Worm (Caenorhabditis elegans) whole organism, L4 larva: Measurements from ENCODE around the gene mex-6.

Experiments used
- D1046.2 ChIP-seq: fragments of 200-800 bp; sonication (Bioruptor generic); IDR thresholded peaks from 2 replicates; pipeline ENCODE4 v1.3.6; 2022; ENCODE audit warnings: missing genetic modification characterization, missing compliant biosample characterization
- F10B5.3 ChIP-seq: sonication (generic microtip); optimal IDR thresholded peaks from 2 replicates; lab custom pipeline; 2016; ENCODE audit warnings: mild to moderate bottlenecking, missing genetic modification characterization, missing compliant biosample characterization
- F44E2.7 ChIP-seq: fragments of 200-800 bp; sonication (Bioruptor generic); IDR thresholded peaks from 2 replicates; pipeline ENCODE4 v2.1.2; 2022; ENCODE audit warnings: missing genetic modification characterization, missing compliant biosample characterization
- T20F7.1 ChIP-seq: fragments of 200-800 bp; sonication (Bioruptor generic); optimal IDR thresholded peaks from 2 replicates; lab custom pipeline; 2018; ENCODE audit warnings: mild to moderate bottlenecking, missing genetic modification characterization, missing compliant biosample characterization
- T26A8.4 ChIP-seq: fragments of 200-800 bp; sonication (Bioruptor generic); IDR thresholded peaks from 2 replicates; pipeline ENCODE4 v1.3.6; 2022; ENCODE audit warnings: missing genetic modification characterization, missing compliant biosample characterization
- Y48G9A.11 ChIP-seq: fragments of 200-800 bp; sonication (Bioruptor generic); IDR thresholded peaks from 2 replicates; pipeline ENCODE4 v1.3.6; 2022; ENCODE audit warnings: missing genetic modification reagents, missing genetic modification characterization, missing compliant biosample characterization
- Y5F2A.4 ChIP-seq: fragments of 200-800 bp; sonication (Bioruptor generic); optimal IDR thresholded peaks from 2 replicates; lab custom pipeline; 2018; ENCODE audit warnings: mild to moderate bottlenecking, missing genetic modification characterization, missing compliant biosample characterization
- ceh-82 ChIP-seq: sonication (generic microtip); optimal IDR thresholded peaks from 2 replicates; lab custom pipeline; 2017; ENCODE audit warnings: missing biosample characterization, missing genetic modification characterization
- cey-2 ChIP-seq: sonication (generic microtip); optimal IDR thresholded peaks from 3 replicates; lab custom pipeline; 2017; ENCODE audit warnings: missing genetic modification characterization, mild to moderate bottlenecking, missing compliant biosample characterization, antibody characterized with exemption, borderline replicate concordance; ENCODE audit not compliant: insufficient read depth
- daf-12 ChIP-seq: fragments of 150-350 bp; optimal IDR thresholded peaks from 2 replicates; lab custom pipeline; 2014; ENCODE audit warnings: missing biosample characterization, missing genetic modification reagents, missing genetic modification characterization
- daf-8 ChIP-seq: fragments of 200-800 bp; sonication (Bioruptor generic); IDR thresholded peaks from 2 replicates; pipeline ENCODE4 v1.3.6; 2022; ENCODE audit warnings: missing genetic modification characterization, missing compliant biosample characterization
- duxl-1 ChIP-seq: sonication (generic microtip); optimal IDR thresholded peaks from 2 replicates; lab custom pipeline; 2016; ENCODE audit warnings: mild to moderate bottlenecking, missing genetic modification characterization, moderate library complexity, missing compliant biosample characterization; ENCODE audit not compliant: poor library complexity
- egl-27 ChIP-seq: sonication (generic microtip); optimal IDR thresholded peaks from 3 replicates; lab custom pipeline; 2017; ENCODE audit warnings: missing biosample characterization, missing genetic modification reagents, missing genetic modification characterization
- fkh-10 ChIP-seq: fragments of 150-350 bp; optimal IDR thresholded peaks from 2 replicates; lab custom pipeline; 2014; ENCODE audit warnings: missing biosample characterization, missing genetic modification reagents, missing genetic modification characterization
- fos-1 ChIP-seq: fragments of 150-350 bp; optimal IDR thresholded peaks from 2 replicates; lab custom pipeline; 2014; ENCODE audit warnings: missing biosample characterization, missing genetic modification characterization
- gei-8 ChIP-seq: fragments of 200-800 bp; sonication (Bioruptor generic); optimal IDR thresholded peaks from 2 replicates; lab custom pipeline; 2018; ENCODE audit warnings: mild to moderate bottlenecking, missing genetic modification characterization, missing compliant biosample characterization
- hlh-11 ChIP-seq: fragments of 200-800 bp; sonication (Bioruptor generic); optimal IDR thresholded peaks from 2 replicates; lab custom pipeline; 2018; ENCODE audit warnings: mild to moderate bottlenecking, missing genetic modification characterization, missing compliant biosample characterization
- hmg-1.1 ChIP-seq: fragments of 200-800 bp; sonication (Bioruptor generic); IDR thresholded peaks from 2 replicates; pipeline ENCODE4 v1.3.6; 2022; ENCODE audit warnings: missing genetic modification reagents, missing genetic modification characterization, missing compliant biosample characterization
- jun-1 ChIP-seq: fragments of 150-350 bp; optimal IDR thresholded peaks from 2 replicates; lab custom pipeline; 2014; ENCODE audit warnings: missing biosample characterization, missing genetic modification reagents, missing genetic modification characterization
- lim-7 ChIP-seq: fragments of 200-800 bp; sonication (Bioruptor generic); IDR thresholded peaks from 2 replicates; pipeline ENCODE4 v1.3.6; 2022; ENCODE audit warnings: missing genetic modification characterization, missing compliant biosample characterization
- lin-1 ChIP-seq: fragments of 200-800 bp; sonication (Bioruptor generic); IDR thresholded peaks from 2 replicates; pipeline ENCODE4 v1.3.6; 2022; ENCODE audit warnings: missing genetic modification reagents, missing genetic modification characterization, missing compliant biosample characterization
- lin-13 ChIP-seq: fragments of 150-350 bp; optimal IDR thresholded peaks from 2 replicates; lab custom pipeline; 2014; ENCODE audit warnings: missing biosample characterization, missing genetic modification reagents, missing genetic modification characterization
- madf-5 ChIP-seq, 2 experiments: fragments of 200-800 bp; sonication (Bioruptor generic); IDR thresholded peaks; 2 replicates each; pipeline ENCODE4 v1.3.6; 2022; ENCODE audit warnings: missing compliant biosample characterization in 2 of 2, missing genetic modification characterization in 2 of 2
- mdl-1 ChIP-seq, 2 experiments: fragments of 150-350 bp in 1 of 2; sonication (generic microtip) in 1 of 2; optimal IDR thresholded peaks; 2 replicates each; lab custom pipeline; 2014 to 2017; ENCODE audit warnings: missing biosample characterization in 2 of 2, missing genetic modification characterization in 2 of 2
- mep-1 ChIP-seq: fragments of 150-350 bp; sonication (generic microtip); optimal IDR thresholded peaks from 3 replicates; lab custom pipeline; 2014; ENCODE audit warnings: missing biosample characterization, missing genetic modification characterization
- mes-2 ChIP-seq: sonication (generic microtip); optimal IDR thresholded peaks from 2 replicates; lab custom pipeline; 2016; ENCODE audit warnings: missing genotype, mild to moderate bottlenecking, missing genetic modification characterization, missing compliant biosample characterization; ENCODE audit not compliant: poor library complexity, severe bottlenecking
- mxl-2 ChIP-seq: fragments of 200-800 bp; sonication (Bioruptor generic); conservative IDR thresholded peaks from 2 replicates; pipeline ENCODE4 v1.3.6; 2022; ENCODE audit warnings: missing genetic modification reagents, missing genetic modification characterization, missing compliant biosample characterization
- nhr-10 ChIP-seq: fragments of 150-350 bp; optimal IDR thresholded peaks from 2 replicates; lab custom pipeline; 2014; ENCODE audit warnings: missing biosample characterization, missing genetic modification characterization
- nhr-102 ChIP-seq: sonication (generic microtip); optimal IDR thresholded peaks from 2 replicates; lab custom pipeline; 2016; ENCODE audit warnings: mild to moderate bottlenecking, missing genetic modification characterization, moderate library complexity, missing compliant biosample characterization
- nhr-111 ChIP-seq: fragments of 200-800 bp; sonication (Bioruptor generic); optimal IDR thresholded peaks from 2 replicates; lab custom pipeline; 2018; ENCODE audit warnings: mild to moderate bottlenecking, missing genetic modification characterization, missing compliant biosample characterization
- nhr-28 ChIP-seq: fragments of 150-350 bp; optimal IDR thresholded peaks from 2 replicates; lab custom pipeline; 2014; ENCODE audit warnings: missing biosample characterization, missing genetic modification characterization
- nhr-41 ChIP-seq: fragments of 200-800 bp; sonication (Bioruptor generic); IDR thresholded peaks from 2 replicates; pipeline ENCODE4 v1.3.6; 2022; ENCODE audit warnings: missing genetic modification reagents, missing genetic modification characterization, missing compliant biosample characterization
- nhr-42 ChIP-seq: fragments of 200-800 bp; sonication (Bioruptor generic); IDR thresholded peaks from 2 replicates; pipeline ENCODE4 v1.3.6; 2022; ENCODE audit warnings: missing genetic modification characterization, missing compliant biosample characterization
- nhr-77 ChIP-seq: fragments of 150-350 bp; optimal IDR thresholded peaks from 2 replicates; lab custom pipeline; 2014; ENCODE audit warnings: missing biosample characterization, missing genetic modification characterization
- pha-4 ChIP-seq, 2 experiments: fragments of 150-350 bp in 1 of 2; fragments of 200-800 bp in 1 of 2; sonication (Bioruptor generic) in 1 of 2; IDR thresholded peaks in 1 of 2; optimal IDR thresholded peaks in 1 of 2; 2 replicates each; pipeline versions ENCODE4 v1.3.6 to Lab custom; 2014 to 2022; ENCODE audit warnings: missing genetic modification characterization in 2 of 2, missing genetic modification reagents in 2 of 2, missing biosample characterization in 1 of 2, missing compliant biosample characterization in 1 of 2
- php-3 ChIP-seq: fragments of 200-800 bp; sonication (Bioruptor generic); IDR thresholded peaks from 2 replicates; pipeline ENCODE4 v1.3.6; 2022; ENCODE audit warnings: missing genetic modification reagents, missing genetic modification characterization, missing compliant biosample characterization
- pqm-1 ChIP-seq: sonication (generic microtip); optimal IDR thresholded peaks from 2 replicates; lab custom pipeline; 2017; ENCODE audit warnings: missing biosample characterization, missing genetic modification characterization
- set-16 ChIP-seq: fragments of 200-800 bp; sonication (Bioruptor generic); IDR thresholded peaks from 2 replicates; pipeline ENCODE4 v1.3.6; 2022; ENCODE audit warnings: missing genetic modification reagents, missing genetic modification characterization, missing compliant biosample characterization
- spr-1 ChIP-seq: sonication (generic microtip); optimal IDR thresholded peaks from 2 replicates; lab custom pipeline; 2016; ENCODE audit warnings: mild to moderate bottlenecking, missing genetic modification characterization, missing compliant biosample characterization
- tra-1 ChIP-seq: fragments of 200-800 bp; sonication (Bioruptor generic); IDR thresholded peaks from 2 replicates; pipeline ENCODE4 v1.3.6; 2022; ENCODE audit warnings: missing genetic modification reagents, missing genetic modification characterization, missing compliant biosample characterization
- unc-130 ChIP-seq: sonication (generic microtip); optimal IDR thresholded peaks from 2 replicates; lab custom pipeline; 2016; ENCODE audit warnings: missing genetic modification reagents, missing genetic modification characterization, missing compliant biosample characterization
- unc-39 ChIP-seq: sonication (generic microtip); optimal IDR thresholded peaks from 2 replicates; lab custom pipeline; 2017; ENCODE audit warnings: missing biosample characterization, missing genetic modification characterization
- vab-7 ChIP-seq: fragments of 200-800 bp; sonication (Bioruptor generic); IDR thresholded peaks from 2 replicates; pipeline ENCODE4 v1.3.6; 2022; ENCODE audit warnings: missing genetic modification reagents, missing genetic modification characterization, missing compliant biosample characterization
- zag-1 ChIP-seq: fragments of 150-350 bp; optimal IDR thresholded peaks from 2 replicates; lab custom pipeline; 2014; ENCODE audit warnings: missing biosample characterization, missing genetic modification characterization

The mex-6 gene

DNA sequence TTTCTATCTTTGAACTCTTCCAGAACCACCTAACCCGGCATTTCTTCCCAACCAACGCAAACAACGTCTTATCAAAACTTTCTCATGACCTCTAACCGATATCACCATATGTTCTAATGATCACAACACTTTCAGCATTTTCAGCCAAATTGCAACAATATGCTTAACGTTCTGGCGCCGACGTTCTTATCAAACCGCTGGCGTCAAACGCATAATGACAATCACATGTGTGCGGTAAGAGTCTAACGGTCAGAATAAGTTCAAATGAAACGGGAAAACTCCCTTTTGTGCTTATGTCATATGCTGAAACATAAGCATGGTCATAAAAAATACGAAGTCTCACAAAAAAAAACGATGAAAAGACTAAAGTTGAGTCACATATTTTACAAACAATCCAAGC, 23.0 kb upstream of the mex-6 start (continued):
- TF ChIP-seq F10B5.3 (tag; lab: Kevin White, UChicago) = no peak
- TF ChIP-seq nhr-102 (tag; lab: Kevin White, UChicago) = peak; percentile 83
- TF ChIP-seq mdl-1 (tag; optimal IDR thresholded peaks at IDR 0.05; lab: Kevin White, UChicago) = peak in 1 of 2 experiments; percentile 25
- peak; percentile 53 for TF ChIP-seq jun-1 (tag; lab: Kevin White, UChicago)
- peak; percentile 79 for TF ChIP-seq nhr-77
- no peak for TF ChIP-seq hmg-1.1
- no peak for TF ChIP-seq madf-5 (GFP tag; IDR thresholded peaks at IDR 0.05; lab: Robert Waterston, UW)
- peak; percentile 24 for TF ChIP-seq nhr-10
- no peak for TF ChIP-seq pha-4 (GFP tag; IDR thresholded peaks at IDR 0.05; lab: Robert Waterston, UW)
- TF ChIP-seq pha-4 (tag; optimal IDR thresholded peaks at IDR 0.05; lab: Kevin White, UChicago) = peak; percentile 44
- peak; percentile 91 for TF ChIP-seq php-3 (GFP tag; lab: Robert Waterston, UW)
- no peak for TF ChIP-seq unc-39 (tag; lab: Kevin White, UChicago)
- TF ChIP-seq set-16 (GFP tag; lab: Robert Waterston, UW) = no peak
- TF ChIP-seq nhr-28 (tag; lab: Kevin White, UChicago) = peak; percentile 92
- TF ChIP-seq egl-27 (tag; lab: Kevin White, UChicago) = no peak
- no peak for TF ChIP-seq cey-2
- peak; percentile 95 for TF ChIP-seq hlh-11 (tag; lab: Kevin White, UChicago)
- TF ChIP-seq unc-130 = no peak
- no peak for TF ChIP-seq duxl-1 (tag; lab: Kevin White, UChicago)
- no peak for TF ChIP-seq T26A8.4
- no peak for TF ChIP-seq daf-8
- TF ChIP-seq nhr-111 (GFP tag; lab: Kevin White, UChicago) = no peak
- peak; percentile 81 for TF ChIP-seq pqm-1
- no peak for TF ChIP-seq vab-7
- TF ChIP-seq lin-1 (GFP tag; lab: Robert Waterston, UW) = peak; percentile 85
- TF ChIP-seq D1046.2 (GFP tag; lab: Robert Waterston, UW) = no peak
- no peak for TF ChIP-seq Y5F2A.4 (GFP tag; lab: Kevin White, UChicago)
- no peak for TF ChIP-seq daf-12 (tag; lab: Kevin White, UChicago)
- peak; percentile 88 for TF ChIP-seq tra-1 (GFP tag; lab: Robert Waterston, UW)
- TF ChIP-seq spr-1 = no peak
- no peak for TF ChIP-seq F44E2.7 (GFP tag; lab: Robert Waterston, UW)
- TF ChIP-seq lin-13 (GFP tag; lab: Kevin White, UChicago) = no peak
- peak; percentile 62 for TF ChIP-seq gei-8
- TF ChIP-seq fkh-10 = no peak
- TF ChIP-seq T20F7.1 (GFP tag; lab: Kevin White, UChicago) = peak; percentile 55
- no peak for TF ChIP-seq zag-1 (tag; lab: Kevin White, UChicago)
- TF ChIP-seq mes-2 (tag; lab: Kevin White, UChicago) = peak; percentile 52
- TF ChIP-seq nhr-41 (GFP tag; lab: Robert Waterston, UW) = peak; percentile 86
- TF ChIP-seq ceh-82 (tag; lab: Kevin White, UChicago) = no peak
- no peak for TF ChIP-seq nhr-42 (GFP tag; lab: Robert Waterston, UW)
- no peak for TF ChIP-seq Y48G9A.11 (GFP tag; lab: Robert Waterston, UW)
- TF ChIP-seq mxl-2 (GFP tag; lab: Robert Waterston, UW) = no peak
- TF ChIP-seq fos-1 (tag; lab: Kevin White, UChicago) = peak; percentile 82
- TF ChIP-seq lim-7 (GFP tag; lab: Robert Waterston, UW) = no peak
- TF ChIP-seq mep-1 (tag; lab: Kevin White, UChicago) = peak; percentile 60
